Fruit fly (Drosophila melanogaster) whole organism, prepupa: Measurements from ENCODE around the gene CG13894.

Source experiments
- Blimp-1 ChIP-seq: fragments of 200-800 bp; sonication (Bioruptor generic); optimal IDR thresholded peaks from 3 replicates; lab custom pipeline; 2017; ENCODE audit warnings: missing biosample characterization, missing genetic modification characterization, mild to moderate bottlenecking, moderate library complexity, missing genetic modification reagents
- CG10669 ChIP-seq: fragments of 200-800 bp; sonication (Bioruptor generic); optimal IDR thresholded peaks from 3 replicates; lab custom pipeline; 2018; ENCODE audit warnings: missing biosample characterization, mild to moderate bottlenecking, missing genetic modification characterization, moderate library complexity
- CG11762 ChIP-seq: fragments of 200-800 bp; sonication (Bioruptor generic); optimal IDR thresholded peaks from 3 replicates; lab custom pipeline; 2016; ENCODE audit warnings: missing biosample characterization, missing genetic modification characterization; ENCODE audit not compliant: insufficient read depth
- CG11902 ChIP-seq: fragments of 200-800 bp; sonication (Bioruptor generic); optimal IDR thresholded peaks from 3 replicates; lab custom pipeline; 2016; ENCODE audit warnings: missing biosample characterization, missing genetic modification characterization
- CG15336 ChIP-seq: fragments of 200-800 bp; sonication (Bioruptor generic); IDR thresholded peaks from 2 replicates; pipeline ENCODE4 v1.3.6; 2022; ENCODE audit warnings: missing biosample characterization, missing genetic modification characterization
- CG1621 ChIP-seq: fragments of 200-800 bp; sonication (Bioruptor generic); optimal IDR thresholded peaks from 3 replicates; lab custom pipeline; 2018; ENCODE audit warnings: missing biosample characterization, mild to moderate bottlenecking, missing genetic modification characterization
- CG16779 ChIP-seq: fragments of 200-800 bp; sonication (Bioruptor generic); optimal IDR thresholded peaks from 3 replicates; lab custom pipeline; 2017; ENCODE audit warnings: missing biosample characterization, mild to moderate bottlenecking, missing genetic modification characterization
- CG3032 ChIP-seq: fragments of 200-800 bp; optimal IDR thresholded peaks from 2 replicates; lab custom pipeline; 2019; ENCODE audit warnings: missing biosample characterization, mild to moderate bottlenecking, missing genetic modification characterization, moderate library complexity
- CG31627 ChIP-seq: fragments of 200-800 bp; sonication (Bioruptor generic); optimal IDR thresholded peaks from 3 replicates; lab custom pipeline; 2016; ENCODE audit warnings: missing biosample characterization, missing genetic modification characterization
- CG34406 ChIP-seq: fragments of 200-800 bp; sonication (Bioruptor generic); optimal IDR thresholded peaks from 3 replicates; lab custom pipeline; 2016; ENCODE audit warnings: missing biosample characterization, missing genetic modification characterization
- CG3919 ChIP-seq: fragments of 200-800 bp; sonication (Bioruptor generic); optimal IDR thresholded peaks from 3 replicates; lab custom pipeline; 2016; ENCODE audit warnings: missing biosample characterization, missing genetic modification characterization
- CG4318 ChIP-seq: fragments of 200-800 bp; sonication (Bioruptor generic); optimal IDR thresholded peaks from 3 replicates; lab custom pipeline; 2017; ENCODE audit warnings: missing biosample characterization, mild to moderate bottlenecking, missing genetic modification characterization
- CG6163 ChIP-seq: fragments of 200-800 bp; sonication (Bioruptor generic); IDR thresholded peaks from 3 replicates; pipeline ENCODE4 v1.3.6; 2022; ENCODE audit warnings: missing biosample characterization, missing genetic modification characterization
- CG6276 ChIP-seq: fragments of 200-800 bp; sonication (Bioruptor generic); optimal IDR thresholded peaks from 2 replicates; lab custom pipeline; 2017; ENCODE audit warnings: missing biosample characterization, mild to moderate bottlenecking, missing genetic modification characterization
- CG6792 ChIP-seq: fragments of 200-800 bp; sonication (Bioruptor generic); optimal IDR thresholded peaks from 3 replicates; lab custom pipeline; 2016; ENCODE audit warnings: missing biosample characterization, missing genetic modification characterization
- CG6808 ChIP-seq: fragments of 200-800 bp; sonication (Bioruptor generic); optimal IDR thresholded peaks from 3 replicates; lab custom pipeline; 2017; ENCODE audit warnings: missing biosample characterization, missing genetic modification characterization, mild to moderate bottlenecking, moderate library complexity, missing genetic modification reagents
- CG6854 ChIP-seq: fragments of 200-800 bp; sonication (Bioruptor generic); optimal IDR thresholded peaks from 2 replicates; lab custom pipeline; 2017; ENCODE audit warnings: missing biosample characterization, mild to moderate bottlenecking, missing genetic modification characterization
- CG7368 ChIP-seq: fragments of 200-800 bp; sonication (Bioruptor generic); optimal IDR thresholded peaks from 3 replicates; lab custom pipeline; 2016; ENCODE audit warnings: missing biosample characterization, missing genetic modification characterization
- CG8119 ChIP-seq: fragments of 200-800 bp; sonication (Bioruptor generic); IDR thresholded peaks from 3 replicates; pipeline ENCODE4 v1.3.6; 2022; ENCODE audit warnings: missing biosample characterization, missing genetic modification characterization
- CG8319 ChIP-seq: fragments of 200-800 bp; sonication (Bioruptor generic); optimal IDR thresholded peaks from 3 replicates; lab custom pipeline; 2016; ENCODE audit warnings: missing biosample characterization, missing genetic modification characterization
- CG8632 ChIP-seq: fragments of 200-800 bp; sonication (Bioruptor generic); optimal IDR thresholded peaks from 3 replicates; lab custom pipeline; 2016; ENCODE audit warnings: missing biosample characterization, missing genetic modification characterization
- CG9139 ChIP-seq: fragments of 200-800 bp; sonication (Bioruptor generic); optimal IDR thresholded peaks from 3 replicates; lab custom pipeline; 2017; ENCODE audit warnings: missing biosample characterization, mild to moderate bottlenecking, missing genetic modification characterization
- Eip75B ChIP-seq: fragments of 200-800 bp; sonication (Bioruptor generic); optimal IDR thresholded peaks from 3 replicates; lab custom pipeline; 2016; ENCODE audit warnings: missing biosample characterization, missing genetic modification characterization
- Eip78C ChIP-seq: fragments of 200-800 bp; sonication (Bioruptor generic); peaks from one replicate; lab custom pipeline; 2016; ENCODE audit warnings: missing biosample characterization, missing genetic modification characterization
- Eip93F ChIP-seq: fragments of 200-800 bp; sonication (Bioruptor generic); optimal IDR thresholded peaks from 2 replicates; lab custom pipeline; 2016; ENCODE audit warnings: missing biosample characterization, mild to moderate bottlenecking, missing genetic modification characterization
- Ets21C ChIP-seq: fragments of 200-800 bp; sonication (Bioruptor generic); optimal IDR thresholded peaks from 3 replicates; lab custom pipeline; 2016; ENCODE audit warnings: missing biosample characterization, missing genetic modification characterization
- Ets96B ChIP-seq: fragments of 200-800 bp; optimal IDR thresholded peaks from 2 replicates; lab custom pipeline; 2019; ENCODE audit warnings: missing biosample characterization, mild to moderate bottlenecking, missing genetic modification characterization, moderate library complexity
- Gug ChIP-seq: fragments of 200-800 bp; sonication (Bioruptor generic); IDR thresholded peaks from 2 replicates; pipeline ENCODE4 v1.3.6; 2022; ENCODE audit warnings: missing biosample characterization, missing genetic modification characterization
- Hr38 ChIP-seq: sonication (Bioruptor generic); optimal IDR thresholded peaks from 2 replicates; lab custom pipeline; 2016; ENCODE audit warnings: missing biosample characterization, missing genetic modification characterization
- Hr39 ChIP-seq: fragments of 200-800 bp; sonication (Bioruptor generic); optimal IDR thresholded peaks from 2 replicates; lab custom pipeline; 2016; ENCODE audit warnings: missing biosample characterization, missing genetic modification characterization
- Hr4 ChIP-seq: fragments of 200-800 bp; sonication (Bioruptor generic); optimal IDR thresholded peaks from 3 replicates; lab custom pipeline; 2016; ENCODE audit warnings: missing biosample characterization, missing genetic modification characterization
- Lpt ChIP-seq: fragments of 200-800 bp; sonication (Bioruptor generic); optimal IDR thresholded peaks from 3 replicates; lab custom pipeline; 2016; ENCODE audit warnings: missing biosample characterization, missing genetic modification characterization
- Met ChIP-seq: fragments of 200-800 bp; sonication (Bioruptor generic); optimal IDR thresholded peaks from 3 replicates; lab custom pipeline; 2016; ENCODE audit warnings: missing biosample characterization, missing genetic modification characterization
- OdsH ChIP-seq: fragments of 200-800 bp; sonication (Bioruptor generic); optimal IDR thresholded peaks from 3 replicates; lab custom pipeline; 2016; ENCODE audit warnings: missing biosample characterization, missing genetic modification characterization
- Smox ChIP-seq: fragments of 200-800 bp; sonication (Bioruptor generic); optimal IDR thresholded peaks from 3 replicates; lab custom pipeline; 2016; ENCODE audit warnings: missing biosample characterization, missing genetic modification characterization
- Sox102F ChIP-seq: fragments of 200-800 bp; sonication (Bioruptor generic); optimal IDR thresholded peaks from 2 replicates; lab custom pipeline; 2016; ENCODE audit warnings: missing biosample characterization, mild to moderate bottlenecking, missing genetic modification characterization
- Sox14 ChIP-seq: fragments of 200-800 bp; sonication (Bioruptor generic); optimal IDR thresholded peaks from 3 replicates; lab custom pipeline; 2016; ENCODE audit warnings: missing biosample characterization, missing genetic modification characterization
- Sox15 ChIP-seq: fragments of 200-800 bp; sonication (Bioruptor generic); optimal IDR thresholded peaks from 3 replicates; lab custom pipeline; 2016; ENCODE audit warnings: missing biosample characterization, missing genetic modification characterization
- achi ChIP-seq: fragments of 200-800 bp; sonication (Bioruptor generic); optimal IDR thresholded peaks from 3 replicates; lab custom pipeline; 2016; ENCODE audit warnings: missing biosample characterization, missing genetic modification characterization
- acj6 ChIP-seq: fragments of 200-800 bp; sonication (Bioruptor generic); optimal IDR thresholded peaks from 3 replicates; lab custom pipeline; 2016; ENCODE audit warnings: missing biosample characterization, missing genetic modification characterization
- cyc ChIP-seq: fragments of 200-800 bp; sonication (Bioruptor generic); optimal IDR thresholded peaks from 3 replicates; lab custom pipeline; 2016; ENCODE audit warnings: missing biosample characterization, missing genetic modification characterization
- esn ChIP-seq: fragments of 200-800 bp; sonication (Bioruptor generic); optimal IDR thresholded peaks from 2 replicates; lab custom pipeline; 2016; ENCODE audit warnings: missing biosample characterization, mild to moderate bottlenecking, missing genetic modification characterization, moderate library complexity
- fd59A ChIP-seq: fragments of 200-800 bp; sonication (Bioruptor generic); optimal IDR thresholded peaks from 2 replicates; lab custom pipeline; 2017; ENCODE audit warnings: missing biosample characterization, mild to moderate bottlenecking, missing genetic modification characterization, missing genetic modification reagents
- fd85E ChIP-seq: fragments of 200-800 bp; sonication (Bioruptor generic); optimal IDR thresholded peaks from 3 replicates; lab custom pipeline; 2016; ENCODE audit warnings: missing biosample characterization, missing genetic modification characterization
- fkh ChIP-seq: fragments of 200-800 bp; sonication (Bioruptor generic); optimal IDR thresholded peaks from 3 replicates; lab custom pipeline; 2017; ENCODE audit warnings: missing biosample characterization, mild to moderate bottlenecking, missing genetic modification characterization, moderate library complexity
- lz ChIP-seq: fragments of 200-800 bp; sonication (Bioruptor generic); optimal IDR thresholded peaks from 3 replicates; lab custom pipeline; 2016; ENCODE audit warnings: missing biosample characterization, missing genetic modification characterization
- pdm3 ChIP-seq: fragments of 200-800 bp; sonication (Bioruptor generic); optimal IDR thresholded peaks from 3 replicates; lab custom pipeline; 2016; ENCODE audit warnings: missing biosample characterization, missing genetic modification characterization
- salr ChIP-seq, 2 experiments: fragments of 200-800 bp; sonication (Bioruptor generic); optimal IDR thresholded peaks; 3 replicates each; lab custom pipeline; 2016 to 2018; ENCODE audit warnings: missing biosample characterization in 2 of 2, missing genetic modification characterization in 2 of 2, mild to moderate bottlenecking in 1 of 2
- spab ChIP-seq: fragments of 200-800 bp; sonication (Bioruptor generic); optimal IDR thresholded peaks from 2 replicates; lab custom pipeline; 2017; ENCODE audit warnings: missing biosample characterization, mild to moderate bottlenecking, missing genetic modification characterization, missing genetic modification reagents
- ss ChIP-seq, 2 experiments: fragments of 200-800 bp; sonication (Bioruptor generic); optimal IDR thresholded peaks; 2 replicates in 1 of 2; 3 replicates in 1 of 2; lab custom pipeline; 2017 to 2018; ENCODE audit warnings: mild to moderate bottlenecking in 2 of 2, missing biosample characterization in 2 of 2, missing genetic modification characterization in 2 of 2, moderate library complexity in 1 of 2
- svp ChIP-seq: fragments of 200-800 bp; sonication (Bioruptor generic); peaks from one replicate; lab custom pipeline; 2016; ENCODE audit warnings: missing biosample characterization, missing genetic modification characterization
- topi ChIP-seq: fragments of 200-800 bp; sonication (Bioruptor generic); optimal IDR thresholded peaks from 3 replicates; lab custom pipeline; 2016; ENCODE audit warnings: missing biosample characterization, missing genetic modification characterization
- vri ChIP-seq: fragments of 200-800 bp; sonication (Bioruptor generic); optimal IDR thresholded peaks from 3 replicates; lab custom pipeline; 2016; ENCODE audit warnings: missing biosample characterization, mild to moderate bottlenecking, missing genetic modification characterization

Gene CG13894

DNA sequence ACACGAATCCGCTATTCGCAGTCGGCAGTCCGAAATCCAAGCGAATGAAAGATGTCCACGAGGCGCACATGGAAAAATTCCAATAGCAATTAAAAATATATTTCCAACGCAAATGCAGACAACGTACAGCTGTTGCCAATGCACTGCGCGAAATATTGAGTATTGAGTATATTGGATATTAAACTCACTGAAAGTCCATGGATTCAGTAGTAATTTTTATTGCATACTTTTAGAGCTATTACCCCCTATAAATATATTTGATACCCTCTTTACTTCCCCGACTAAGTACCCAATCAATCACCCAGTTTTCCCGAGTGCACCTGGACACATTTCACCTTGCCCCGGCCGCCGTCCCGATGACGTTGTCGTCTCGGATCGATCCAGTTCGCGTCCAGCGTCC, 42.7 kb upstream of the CG13894 start:
- TF ChIP-seq Eip78C (peak; percentile 87), CG15336 (GFP tag; lab: Robert Waterston, UW) (peak; percentile 87), CG6276 (peak; percentile 74), lz (peak; percentile 13), CG7368 (peak; percentile 17), CG6854 (GFP tag; lab: Kevin White, UChicago) (no peak), svp (GFP tag; lab: Kevin White, UChicago) (peak; percentile 59), CG31627 (GFP tag; lab: Kevin White, UChicago) (no peak), CG8319 (GFP tag; lab: Kevin White, UChicago) (no peak), CG4318 (GFP tag; lab: Kevin White, UChicago) (peak; percentile 88), CG34406 (GFP tag; lab: Kevin White, UChicago) (peak; percentile 2), CG6163 (GFP tag; lab: Robert Waterston, UW) (peak; percentile 82), Ets96B (peak; percentile 33), CG6792 (GFP tag; lab: Kevin White, UChicago) (no peak), spab (GFP tag; lab: Kevin White, UChicago) (peak; percentile 7), CG3032 (tag; lab: Kevin White, UChicago) (peak; percentile 18), Hr4 (GFP tag; lab: Kevin White, UChicago) (peak; percentile 94), Gug (GFP tag; lab: Robert Waterston, UW) (peak; percentile 68), ss (GFP tag; optimal IDR thresholded peaks at IDR 0.05; lab: Kevin White, UChicago) (no peak), achi (GFP tag; lab: Kevin White, UChicago) (peak; percentile 73), fd59A (GFP tag; lab: Kevin White, UChicago) (no peak), CG9139 (no peak), Eip93F (GFP tag; lab: Kevin White, UChicago) (no peak), Eip75B (GFP tag; lab: Kevin White, UChicago) (peak; percentile 56), cyc (GFP tag; lab: Kevin White, UChicago) (no peak), Sox15 (GFP tag; lab: Kevin White, UChicago) (no peak), CG11902 (no peak), acj6 (GFP tag; lab: Kevin White, UChicago) (peak; percentile 16), fd85E (GFP tag; lab: Kevin White, UChicago) (no peak), Met (peak; percentile 18), CG10669 (GFP tag; lab: Kevin White, UChicago) (peak; percentile 19), esn (GFP tag; lab: Kevin White, UChicago) (no peak), CG3919 (peak; percentile 75), CG6808 (GFP tag; lab: Kevin White, UChicago) (no peak), Blimp-1 (GFP tag; lab: Kevin White, UChicago) (no peak), CG11762 (GFP tag; lab: Kevin White, UChicago) (peak; percentile 41), CG8119 (peak; percentile 90), Lpt (GFP tag; lab: Kevin White, UChicago) (peak; percentile 86), Ets21C (GFP tag; lab: Kevin White, UChicago) (no peak), CG16779 (peak; percentile 22), pdm3 (GFP tag; lab: Kevin White, UChicago) (peak; percentile 49), CG1621 (peak; percentile 3), topi (GFP tag; lab: Kevin White, UChicago) (peak; percentile 18), Hr38 (GFP tag; lab: Kevin White, UChicago) (no peak), salr (GFP tag; optimal IDR thresholded peaks at IDR 0.05; lab: Kevin White, UChicago) (peak in 1 of 2 experiments; percentile 63), OdsH (GFP tag; lab: Kevin White, UChicago) (peak; percentile 60), fkh (GFP tag; lab: Kevin White, UChicago) (no peak), Hr39 (GFP tag; lab: Kevin White, UChicago) (no peak), Sox102F (GFP tag; lab: Kevin White, UChicago) (no peak), vri (no peak), Smox (GFP tag; lab: Kevin White, UChicago) (no peak), CG8632 (peak; percentile 11), Sox14 (GFP tag; lab: Kevin White, UChicago) (peak; percentile 52)
